Fruit fly (Drosophila melanogaster) whole organism, embryonic: Measurements from ENCODE around the gene SC35.

Experiments
- Bgb ChIP-seq: fragments of 200-800 bp; sonication (Bioruptor generic); IDR thresholded peaks from 2 replicates; pipeline ENCODE4 v1.3.6; 2022; ENCODE audit warnings: missing biosample characterization, missing genetic modification characterization; ENCODE audit not compliant: partially characterized antibody
- CG10267 ChIP-seq: fragments of 200-800 bp; sonication (Bioruptor generic); optimal IDR thresholded peaks from 2 replicates; lab custom pipeline; 2018; ENCODE audit warnings: missing biosample characterization, mild to moderate bottlenecking, missing genetic modification characterization, moderate library complexity
- CG11723 ChIP-seq: fragments of 200-800 bp; sonication (Bioruptor generic); optimal IDR thresholded peaks from 2 replicates; lab custom pipeline; 2017; ENCODE audit warnings: missing biosample characterization, mild to moderate bottlenecking, missing genetic modification characterization
- CG12659 ChIP-seq: fragments of 200-800 bp; sonication (Bioruptor generic); optimal IDR thresholded peaks from 3 replicates; lab custom pipeline; 2017; ENCODE audit warnings: mild to moderate bottlenecking, missing biosample characterization, missing genetic modification reagents, missing genetic modification characterization
- CG13424 ChIP-seq: fragments of 200-800 bp; sonication (Bioruptor generic); optimal IDR thresholded peaks from 2 replicates; lab custom pipeline; 2019; ENCODE audit warnings: missing biosample characterization, mild to moderate bottlenecking, missing genetic modification characterization, moderate library complexity
- CG13894 ChIP-seq: fragments of 200-800 bp; sonication (Bioruptor generic); optimal IDR thresholded peaks from 3 replicates; lab custom pipeline; 2018; ENCODE audit warnings: missing biosample characterization, mild to moderate bottlenecking, missing genetic modification characterization, moderate library complexity
- CG15514 ChIP-seq: fragments of 200-800 bp; sonication (Bioruptor generic); optimal IDR thresholded peaks from 3 replicates; lab custom pipeline; 2017; ENCODE audit warnings: missing biosample characterization, missing genetic modification characterization, mild to moderate bottlenecking, moderate library complexity, missing genetic modification reagents
- CG17186 ChIP-seq: fragments of 200-800 bp; sonication (Bioruptor generic); optimal IDR thresholded peaks from 3 replicates; lab custom pipeline; 2017; ENCODE audit warnings: missing biosample characterization, missing genetic modification reagents, missing genetic modification characterization
- CG17328 ChIP-seq: fragments of 200-800 bp; sonication (Bioruptor generic); IDR thresholded peaks from 2 replicates; pipeline ENCODE4 v1.3.6; 2022; ENCODE audit warnings: missing biosample characterization, missing genetic modification characterization
- CG18599 ChIP-seq: fragments of 200-800 bp; sonication (Bioruptor generic); optimal IDR thresholded peaks from 3 replicates; lab custom pipeline; 2017; ENCODE audit warnings: missing biosample characterization, missing genetic modification characterization, mild to moderate bottlenecking, moderate library complexity, missing genetic modification reagents
- CG2116 ChIP-seq: fragments of 200-800 bp; sonication (Bioruptor generic); optimal IDR thresholded peaks from 3 replicates; lab custom pipeline; 2018; ENCODE audit warnings: missing biosample characterization, mild to moderate bottlenecking, missing genetic modification characterization
- CG2120 ChIP-seq: fragments of 200-800 bp; sonication (Bioruptor generic); optimal IDR thresholded peaks from 3 replicates; lab custom pipeline; 2016; ENCODE audit warnings: missing biosample characterization, missing genetic modification characterization
- CG2199 ChIP-seq: fragments of 200-800 bp; sonication (Bioruptor generic); IDR thresholded peaks from 3 replicates; pipeline ENCODE4 v1.3.6; 2022; ENCODE audit warnings: missing biosample characterization, missing genetic modification characterization
- CG30020 ChIP-seq: fragments of 200-800 bp; optimal IDR thresholded peaks from 2 replicates; lab custom pipeline; 2019; ENCODE audit warnings: missing biosample characterization, mild to moderate bottlenecking, missing genetic modification characterization, moderate library complexity
- CG32532 ChIP-seq: fragments of 200-800 bp; sonication (Bioruptor generic); IDR thresholded peaks from 2 replicates; pipeline ENCODE4 v1.3.6; 2022; ENCODE audit warnings: missing biosample characterization, missing genetic modification characterization
- CG34422 ChIP-seq: fragments of 200-800 bp; sonication (Bioruptor generic); IDR thresholded peaks from 3 replicates; pipeline ENCODE4 v1.3.6; 2022; ENCODE audit warnings: missing biosample characterization, missing genetic modification characterization
- CHES-1-like ChIP-seq: fragments of 200-800 bp; sonication (Bioruptor generic); optimal IDR thresholded peaks from 2 replicates; lab custom pipeline; 2016; ENCODE audit warnings: missing biosample characterization, missing genetic modification characterization
- Dad ChIP-seq: fragments of 200-800 bp; sonication (Bioruptor generic); optimal IDR thresholded peaks from 3 replicates; lab custom pipeline; 2016; ENCODE audit warnings: missing biosample characterization, missing genetic modification characterization
- Deaf1 ChIP-seq: fragments of 200-800 bp; optimal IDR thresholded peaks from 3 replicates; lab custom pipeline; 2019; ENCODE audit warnings: missing biosample characterization, mild to moderate bottlenecking, missing genetic modification characterization, moderate library complexity
- Dfd ChIP-seq, 2 experiments: fragments of >200 bp; optimal IDR thresholded peaks; 2 replicates each; lab custom pipeline; 2017; ENCODE audit warnings: missing biosample characterization in 2 of 2, missing genetic modification characterization in 2 of 2
- HLH54F ChIP-seq: fragments of 200-800 bp; sonication (Bioruptor generic); optimal IDR thresholded peaks from 3 replicates; lab custom pipeline; 2016; ENCODE audit warnings: missing biosample characterization, missing genetic modification characterization
- Hmr ChIP-seq: fragments of 200-800 bp; sonication (Bioruptor generic); optimal IDR thresholded peaks from 3 replicates; lab custom pipeline; 2017; ENCODE audit warnings: mild to moderate bottlenecking, missing biosample characterization, missing genetic modification reagents, missing genetic modification characterization
- Hr51 ChIP-seq, 2 experiments: fragments of 200-800 bp; sonication (Bioruptor generic); optimal IDR thresholded peaks; 2 replicates in 1 of 2; 3 replicates in 1 of 2; lab custom pipeline; 2016 to 2018; ENCODE audit warnings: missing biosample characterization in 2 of 2, missing genetic modification characterization in 2 of 2, mild to moderate bottlenecking in 1 of 2, moderate library complexity in 1 of 2
- Meics ChIP-seq: fragments of 200-800 bp; sonication (Bioruptor generic); optimal IDR thresholded peaks from 2 replicates; lab custom pipeline; 2017; ENCODE audit warnings: missing biosample characterization, mild to moderate bottlenecking, missing genetic modification characterization
- Ptx1 ChIP-seq: fragments of 200-800 bp; sonication (Bioruptor generic); IDR thresholded peaks from 2 replicates; pipeline ENCODE4 v1.3.6; 2022; ENCODE audit warnings: missing biosample characterization, missing genetic modification characterization
- Rfx ChIP-seq: fragments of 200-800 bp; sonication (Bioruptor generic); IDR thresholded peaks from 2 replicates; pipeline ENCODE4 v1.3.6; 2022; ENCODE audit warnings: missing biosample characterization, missing genetic modification characterization
- Scr ChIP-seq: fragments of 200-800 bp; sonication (Bioruptor generic); IDR thresholded peaks from 2 replicates; pipeline ENCODE4 v1.3.6; 2022; ENCODE audit warnings: missing biosample characterization, missing genetic modification characterization; ENCODE audit not compliant: partially characterized antibody
- Stat92E ChIP-seq, 3 experiments: fragments of >200 bp in 2 of 3; fragments of 200-800 bp in 1 of 3; sonication (Bioruptor generic) in 1 of 3; optimal IDR thresholded peaks; 2 replicates each; lab custom pipeline; 2017 to 2019; ENCODE audit warnings: missing biosample characterization in 3 of 3, missing genetic modification characterization in 3 of 3, mild to moderate bottlenecking in 1 of 3, moderate library complexity in 1 of 3
- Xrp1 ChIP-seq: fragments of 200-800 bp; sonication (Bioruptor generic); IDR thresholded peaks from 2 replicates; pipeline ENCODE4 v1.3.6; 2022; ENCODE audit warnings: missing biosample characterization, missing genetic modification characterization
- aop ChIP-seq: fragments of 200-800 bp; sonication (Bioruptor generic); IDR thresholded peaks from 2 replicates; pipeline ENCODE4 v1.3.6; 2022; ENCODE audit warnings: missing biosample characterization, missing genetic modification characterization
- ase ChIP-seq: fragments of 200-800 bp; sonication (Bioruptor generic); IDR thresholded peaks from 3 replicates; pipeline ENCODE4 v1.3.6; 2022; ENCODE audit warnings: missing biosample characterization, missing genetic modification characterization
- btn ChIP-seq: fragments of 200-800 bp; sonication (Bioruptor generic); optimal IDR thresholded peaks from 2 replicates; lab custom pipeline; 2016; ENCODE audit warnings: missing biosample characterization, missing genetic modification characterization
- ewg ChIP-seq: fragments of 200-800 bp; sonication (Bioruptor generic); optimal IDR thresholded peaks from 3 replicates; lab custom pipeline; 2017; ENCODE audit warnings: mild to moderate bottlenecking, missing biosample characterization, missing genetic modification reagents, missing genetic modification characterization
- fd102C ChIP-seq: fragments of 200-800 bp; sonication (Bioruptor generic); optimal IDR thresholded peaks from 2 replicates; lab custom pipeline; 2018; ENCODE audit warnings: missing biosample characterization, mild to moderate bottlenecking, missing genetic modification characterization, moderate library complexity
- gce ChIP-seq: fragments of 200-800 bp; sonication (Bioruptor generic); IDR thresholded peaks from 3 replicates; pipeline ENCODE4 v1.3.6; 2022; ENCODE audit warnings: missing biosample characterization, missing genetic modification characterization
- gsb-n ChIP-seq: fragments of 200-800 bp; sonication (Bioruptor generic); optimal IDR thresholded peaks from 3 replicates; lab custom pipeline; 2018; ENCODE audit warnings: missing biosample characterization, mild to moderate bottlenecking, missing genetic modification characterization
- her ChIP-seq: fragments of 200-800 bp; sonication (Bioruptor generic); optimal IDR thresholded peaks from 2 replicates; lab custom pipeline; 2016; ENCODE audit warnings: missing biosample characterization, missing genetic modification characterization
- jigr1 ChIP-seq: fragments of 200-800 bp; sonication (Bioruptor generic); IDR thresholded peaks from 3 replicates; pipeline ENCODE4 v1.3.6; 2022; ENCODE audit warnings: missing biosample characterization, missing genetic modification characterization
- ken ChIP-seq: fragments of 200-800 bp; sonication (Bioruptor generic); IDR thresholded peaks from 3 replicates; pipeline ENCODE4 v1.3.6; 2022; ENCODE audit warnings: missing biosample characterization, missing genetic modification characterization
- lbe ChIP-seq: fragments of 200-800 bp; sonication (Bioruptor generic); optimal IDR thresholded peaks from 2 replicates; lab custom pipeline; 2016; ENCODE audit warnings: missing biosample characterization, mild to moderate bottlenecking, missing genetic modification characterization
- lilli ChIP-seq: fragments of 200-800 bp; sonication (Bioruptor generic); optimal IDR thresholded peaks from 3 replicates; lab custom pipeline; 2016; ENCODE audit warnings: missing biosample characterization, missing genetic modification characterization
- nerfin-1 ChIP-seq: fragments of 200-800 bp; sonication (Bioruptor generic); optimal IDR thresholded peaks from 3 replicates; lab custom pipeline; 2019; ENCODE audit warnings: missing biosample characterization, mild to moderate bottlenecking, missing genetic modification characterization, moderate library complexity
- odd ChIP-seq: fragments of 200-800 bp; sonication (Bioruptor generic); optimal IDR thresholded peaks from 2 replicates; lab custom pipeline; 2017; ENCODE audit warnings: missing biosample characterization, mild to moderate bottlenecking, missing genetic modification characterization
- onecut ChIP-seq: fragments of 200-800 bp; sonication (Bioruptor generic); IDR thresholded peaks from 2 replicates; pipeline ENCODE4 v1.3.6; 2022; ENCODE audit warnings: missing biosample characterization, missing genetic modification characterization
- pros ChIP-seq: fragments of 200-800 bp; sonication (Bioruptor generic); optimal IDR thresholded peaks from 3 replicates; lab custom pipeline; 2019; ENCODE audit warnings: missing biosample characterization, mild to moderate bottlenecking, missing genetic modification characterization, moderate library complexity
- tin ChIP-seq: fragments of 200-800 bp; sonication (Bioruptor generic); optimal IDR thresholded peaks from 3 replicates; lab custom pipeline; 2016; ENCODE audit warnings: missing biosample characterization, missing genetic modification characterization
- z ChIP-seq: fragments of 200-800 bp; sonication (Bioruptor generic); IDR thresholded peaks from 3 replicates; pipeline ENCODE4 v1.3.6; 2022; ENCODE audit warnings: missing biosample characterization, missing genetic modification characterization

SC35 gene

dm6 chr2L:12460767-12461739 is 26.6 kb upstream of the SC35 start (continued):
- TF ChIP-seq CG18599 (peak; percentile 87), CG2116 (GFP tag; lab: Kevin White, UChicago) (peak; percentile 55), Hmr (GFP tag; lab: Kevin White, UChicago) (peak; percentile 90), nerfin-1 (tag; lab: Kevin White, UChicago) (peak; percentile 92), Ptx1 (GFP tag; lab: Robert Waterston, UW) (no peak), tin (GFP tag; lab: Kevin White, UChicago) (no peak), CG17328 (GFP tag; lab: Robert Waterston, UW) (peak; percentile 60), Dad (GFP tag; lab: Kevin White, UChicago) (no peak), pros (GFP tag; lab: Kevin White, UChicago) (peak; percentile 74), Deaf1 (tag; lab: Kevin White, UChicago) (peak; percentile 21), CG13894 (tag; lab: Kevin White, UChicago) (peak; percentile 93), gce (GFP tag; lab: Robert Waterston, UW) (0 out of 3 replicates have a peak, but pooled peaks have one; percentile 37), Hr51 (GFP tag; optimal IDR thresholded peaks at IDR 0.05; lab: Kevin White, UChicago) (peak; percentile 26 to 35), CG10267 (tag; lab: Kevin White, UChicago) (no peak), ken (GFP tag; lab: Robert Waterston, UW) (no peak), Scr (GFP tag; lab: Robert Waterston, UW) (peak; percentile 27; the same call in 1 of the 2 replicates), odd (peak; percentile 71), onecut (GFP tag; lab: Robert Waterston, UW) (peak; percentile 55), Dfd (GFP tag; optimal IDR thresholded peaks at IDR 0.05; lab: Kevin White, UChicago) (no peak), ewg (GFP tag; lab: Kevin White, UChicago) (peak; percentile 86), CG11723 (peak; percentile 42), fd102C (GFP tag; lab: Kevin White, UChicago) (peak; percentile 72)
- TF ChIP-seq, all 482 proteins: peak for 265

dm6 chr2L:12459841-12460240 is 25.4 kb upstream of the SC35 start:
- TF ChIP-seq lilli (GFP tag; lab: Kevin White, UChicago), result peak; percentile 0
- no peak for TF ChIP-seq her
- TF ChIP-seq Bgb (GFP tag; lab: Robert Waterston, UW), result peak; percentile 12; the same call in 1 of the 2 replicates
- 0 out of 3 replicates have a peak, but pooled peaks have one; percentile 16 for TF ChIP-seq z (GFP tag; lab: Robert Waterston, UW)
- no peak for TF ChIP-seq CG15514 (GFP tag; lab: Kevin White, UChicago)
- TF ChIP-seq CG17186 (GFP tag; lab: Kevin White, UChicago), result no peak
- TF ChIP-seq CG13424 (tag; lab: Kevin White, UChicago), result no peak
- no peak for TF ChIP-seq CG12659 (GFP tag; lab: Kevin White, UChicago)
- no peak for TF ChIP-seq aop
- no peak for TF ChIP-seq jigr1 (GFP tag; lab: Robert Waterston, UW)
- TF ChIP-seq lbe, result no peak
- no peak for TF ChIP-seq Xrp1 (GFP tag; lab: Robert Waterston, UW)
- no peak for TF ChIP-seq CG2120 (GFP tag; lab: Kevin White, UChicago)
- no peak for TF ChIP-seq btn (GFP tag; lab: Kevin White, UChicago)
- TF ChIP-seq odd, result no peak
- TF ChIP-seq gsb-n, result no peak
- TF ChIP-seq CG34422 (GFP tag; lab: Robert Waterston, UW), result no peak
- TF ChIP-seq ase (GFP tag; lab: Robert Waterston, UW), result no peak
- TF ChIP-seq Stat92E (GFP tag; optimal IDR thresholded peaks at IDR 0.05; lab: Kevin White, UChicago), result no peak
- no peak for TF ChIP-seq Meics (GFP tag; lab: Kevin White, UChicago)
- no peak for TF ChIP-seq HLH54F (GFP tag; lab: Kevin White, UChicago)
- TF ChIP-seq CG30020 (tag; lab: Kevin White, UChicago), result no peak
- TF ChIP-seq CG2199 (GFP tag; lab: Robert Waterston, UW), result peak; percentile 62; the same call in 1 of the 3 replicates
- TF ChIP-seq CHES-1-like (GFP tag; lab: Kevin White, UChicago), result no peak
- TF ChIP-seq Rfx (GFP tag; lab: Robert Waterston, UW), result no peak
- TF ChIP-seq CG32532 (GFP tag; lab: Robert Waterston, UW), result peak; percentile 25; the same call in 1 of the 2 replicates
